Worm (Caenorhabditis elegans): ENCODE measurements around the gene ZC190.7.
"Not testable (repeated sequence)": the region's sequence is repeated elsewhere in the genome, so short reads cannot be mapped to it uniquely, and the experiment has no call there.

- not testable (repeated sequence) for TF ChIP-seq nhr-28 (tag; optimal IDR thresholded peaks at IDR 0.05); lin-13 (tag; optimal IDR thresholded peaks at IDR 0.05); ztf-11 (tag; optimal IDR thresholded peaks at IDR 0.05); lsy-2 (tag; optimal IDR thresholded peaks at IDR 0.05); unc-39 (tag; optimal IDR thresholded peaks at IDR 0.05); nhr-237 (tag; optimal IDR thresholded peaks at IDR 0.05); drap-1 (GFP tag; optimal IDR thresholded peaks at IDR 0.05); nhr-76 (tag; optimal IDR thresholded peaks at IDR 0.05); elt-3 (tag; optimal IDR thresholded peaks at IDR 0.05)
Measured at ce11 chrV:8722160-8722559, 35.5 kb upstream of the ZC190.7 start, which contains the start of gene ZC196.8.

Data from whole organism, mixed stage, embryonic.